Fruit fly (Drosophila melanogaster) whole organism, larva: ENCODE results near the gene CG17362.

Source experiments
- noc ChIP-seq: fragments of 200-800 bp; sonication (Bioruptor generic); optimal IDR thresholded peaks from 3 replicates; lab custom pipeline; 2019; ENCODE audit warnings: missing biosample characterization, mild to moderate bottlenecking, missing genetic modification characterization, moderate library complexity

The CG17362 gene

DNA sequence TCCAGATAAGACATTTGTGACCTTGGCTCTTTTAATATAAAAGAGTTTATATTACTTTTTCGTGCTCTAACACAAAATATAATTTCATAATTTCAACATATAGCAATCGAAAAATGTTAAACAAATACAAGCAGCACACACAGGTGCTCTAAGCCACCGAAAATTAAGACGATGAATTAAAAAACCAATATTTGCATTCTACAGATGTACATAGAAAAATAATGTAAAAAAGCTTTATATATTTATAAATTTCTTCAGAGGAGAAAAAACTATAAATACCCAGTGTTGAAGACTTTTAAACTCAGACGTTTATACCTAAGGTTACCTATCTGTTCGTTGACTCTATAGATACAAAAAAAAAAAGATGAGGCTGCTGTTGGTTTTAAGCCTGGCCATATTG, 1.2 kb downstream of the CG17362 start, which contains the start of gene CG9040:
TSS of gene CG9040 (plus strand) at position 301 of the 400 bp plus-strand sequence.
- TF ChIP-seq noc (tag; lab: Kevin White, UChicago): no peak

DNA sequence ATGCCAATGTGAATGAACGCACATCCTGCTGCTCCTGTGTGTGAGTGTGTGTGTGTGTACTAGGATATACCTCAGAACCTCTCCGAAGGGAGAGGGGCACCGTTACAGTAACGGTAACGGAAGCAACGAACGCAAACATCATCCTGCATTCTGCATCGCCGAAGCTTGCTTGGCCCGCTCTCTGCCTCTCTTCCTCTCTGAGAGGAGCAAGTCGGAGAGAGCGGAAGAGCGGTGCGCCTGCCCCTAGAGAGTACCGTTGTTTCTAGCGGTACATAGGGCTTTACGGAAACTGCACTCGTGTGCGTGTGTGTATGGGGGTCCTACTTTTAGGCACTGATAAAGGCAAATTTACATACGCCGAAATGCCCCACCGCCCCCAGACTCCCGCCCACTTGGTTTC, 4.9 kb downstream of the CG17362 start:
- TF ChIP-seq noc (tag; lab: Kevin White, UChicago): no peak

DNA sequence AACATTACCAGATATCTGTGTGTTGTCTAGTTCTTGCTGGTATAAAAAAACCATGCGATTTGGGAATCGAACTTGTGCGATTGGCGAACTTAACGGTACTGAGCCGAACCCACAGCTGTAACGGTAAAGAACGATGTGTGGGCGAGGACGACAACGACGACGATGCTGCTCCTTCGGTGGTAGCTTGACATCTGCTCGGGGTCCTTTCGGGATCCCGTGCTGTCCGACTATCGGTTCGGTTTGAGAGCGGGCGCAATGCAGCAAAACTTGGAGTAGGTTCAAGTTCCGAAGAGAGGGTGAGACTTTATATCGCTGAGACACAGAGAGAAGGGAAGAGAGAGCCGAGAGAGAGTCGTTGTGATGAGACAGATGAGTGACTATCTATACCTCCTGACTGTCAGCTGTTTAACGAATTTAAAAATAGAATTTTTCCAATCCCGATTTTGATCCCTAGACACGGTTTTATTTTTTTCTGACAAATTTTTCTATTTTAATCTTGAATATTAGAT, 6.9 kb downstream of the CG17362 start, which contains the start of gene CG17364:
TSS of gene CG17364 (minus strand) at position 168 of the 509 bp plus-strand sequence.
- TF ChIP-seq noc (tag; lab: Kevin White, UChicago): no peak

DNA sequence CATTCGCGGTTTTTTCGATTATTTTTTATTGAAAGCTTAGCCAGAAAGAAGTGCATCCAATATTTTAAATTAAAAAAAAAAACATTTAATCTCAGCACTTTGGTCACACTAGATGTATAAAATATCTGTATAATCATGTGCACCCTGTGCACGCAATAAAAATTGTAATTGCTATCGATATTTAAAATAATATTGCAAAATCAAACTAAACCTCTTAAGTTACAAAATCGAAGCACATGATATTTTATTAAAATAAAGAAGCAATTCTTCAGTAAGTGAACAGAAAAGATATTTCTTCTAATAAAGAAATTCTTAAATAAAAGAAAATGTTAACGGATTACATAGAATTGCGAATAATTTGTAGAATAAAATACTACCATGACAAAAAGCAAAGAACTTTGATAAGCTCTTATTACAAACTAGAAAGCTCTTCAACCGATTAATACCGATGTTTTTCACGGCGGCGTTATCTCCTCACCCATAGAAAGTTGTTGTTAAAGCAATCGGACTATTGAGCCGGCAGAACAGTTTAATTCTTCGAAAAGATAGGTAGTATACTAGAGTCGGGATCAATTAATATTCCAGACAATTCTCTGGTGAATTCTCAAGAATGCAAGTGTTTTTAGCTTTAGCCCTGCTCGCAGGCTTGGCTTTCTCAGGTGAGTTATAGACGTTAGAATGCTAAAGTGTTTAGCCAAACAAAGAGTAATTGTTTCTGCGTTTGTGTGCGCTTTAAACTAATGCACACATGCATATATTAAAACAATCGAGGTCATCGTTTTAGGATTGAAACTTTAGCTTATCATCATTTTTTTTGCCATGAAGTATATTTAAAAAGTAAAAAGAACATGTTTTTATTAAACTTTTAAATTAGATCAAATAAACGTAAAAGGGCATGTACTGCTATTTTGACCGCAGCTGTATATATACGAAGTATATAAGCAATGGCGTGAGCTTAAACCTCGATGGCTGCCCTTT, 7.6 kb downstream of the CG17362 start, which contains the start of gene CtsK1:
TSS of gene CtsK1 (plus strand) at position 490 of the 978 bp plus-strand sequence.
- TF ChIP-seq noc (tag; lab: Kevin White, UChicago): peak; percentile 55

DNA sequence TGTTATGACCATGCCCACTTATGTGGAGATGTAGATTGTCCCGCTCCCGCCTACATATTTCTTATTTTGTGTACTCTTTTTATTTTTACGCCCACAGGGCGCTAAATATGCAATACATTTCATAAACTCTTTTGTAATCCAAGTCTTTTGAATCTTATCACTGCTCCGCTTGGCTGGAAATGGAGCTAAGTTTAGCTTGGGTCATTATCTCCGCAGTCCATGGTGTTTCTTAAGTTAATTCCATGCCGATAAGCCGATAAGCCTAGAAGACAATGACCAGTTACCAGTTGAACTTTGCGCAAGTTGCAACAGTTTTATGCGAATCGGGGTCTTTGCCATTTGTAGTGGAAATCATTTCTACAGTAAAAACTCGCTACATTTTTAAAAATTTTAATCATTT, 10.0 kb downstream of the CG17362 start:
- no peak for TF ChIP-seq noc (tag; lab: Kevin White, UChicago)

DNA sequence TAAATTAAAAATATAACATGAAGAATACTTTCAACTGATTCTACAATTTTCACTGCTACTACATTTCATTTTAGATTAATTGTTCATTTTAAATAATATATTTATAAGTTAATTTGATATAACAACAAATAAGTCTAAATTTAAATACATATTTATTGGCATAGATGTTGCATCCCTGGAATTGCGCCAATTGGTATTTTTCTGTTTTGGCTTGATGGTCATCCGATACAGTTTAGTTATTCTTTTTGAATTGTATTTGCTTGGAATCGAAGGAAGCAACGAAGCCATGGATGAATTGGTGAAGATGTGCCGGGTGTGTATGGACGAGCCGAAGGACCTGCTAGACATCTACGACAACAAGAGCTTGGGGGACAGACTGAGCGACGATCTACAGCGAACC, 10.6 kb downstream of the CG17362 start, which contains the start of gene CG17361:
TSS of gene CG17361 (plus strand) at position 200 of the 400 bp plus-strand sequence.
- TF ChIP-seq noc (tag; lab: Kevin White, UChicago): no peak

DNA sequence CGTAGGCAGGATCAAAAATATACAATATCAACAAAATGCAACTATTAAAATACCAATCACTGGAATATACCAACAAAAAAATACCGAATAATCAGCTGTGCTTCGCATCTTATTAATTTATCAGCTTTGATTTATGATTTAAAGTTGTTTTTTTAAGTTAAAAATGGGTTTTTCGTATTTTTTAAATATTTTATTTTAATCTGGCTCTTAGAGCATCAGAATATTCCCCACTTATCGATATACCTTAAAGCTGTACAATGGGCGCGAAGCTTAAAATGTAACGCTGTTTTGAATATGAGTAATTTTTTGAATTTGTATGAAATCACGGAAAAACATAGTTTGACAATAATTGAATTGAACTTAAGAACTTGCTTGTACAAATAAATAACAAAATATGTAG, 12.8 kb downstream of the CG17362 start, which contains the start of gene CG17359:
TSS of gene CG17359 (minus strand) at position 48 of the 400 bp plus-strand sequence.
- no peak for TF ChIP-seq noc (tag; lab: Kevin White, UChicago)

DNA sequence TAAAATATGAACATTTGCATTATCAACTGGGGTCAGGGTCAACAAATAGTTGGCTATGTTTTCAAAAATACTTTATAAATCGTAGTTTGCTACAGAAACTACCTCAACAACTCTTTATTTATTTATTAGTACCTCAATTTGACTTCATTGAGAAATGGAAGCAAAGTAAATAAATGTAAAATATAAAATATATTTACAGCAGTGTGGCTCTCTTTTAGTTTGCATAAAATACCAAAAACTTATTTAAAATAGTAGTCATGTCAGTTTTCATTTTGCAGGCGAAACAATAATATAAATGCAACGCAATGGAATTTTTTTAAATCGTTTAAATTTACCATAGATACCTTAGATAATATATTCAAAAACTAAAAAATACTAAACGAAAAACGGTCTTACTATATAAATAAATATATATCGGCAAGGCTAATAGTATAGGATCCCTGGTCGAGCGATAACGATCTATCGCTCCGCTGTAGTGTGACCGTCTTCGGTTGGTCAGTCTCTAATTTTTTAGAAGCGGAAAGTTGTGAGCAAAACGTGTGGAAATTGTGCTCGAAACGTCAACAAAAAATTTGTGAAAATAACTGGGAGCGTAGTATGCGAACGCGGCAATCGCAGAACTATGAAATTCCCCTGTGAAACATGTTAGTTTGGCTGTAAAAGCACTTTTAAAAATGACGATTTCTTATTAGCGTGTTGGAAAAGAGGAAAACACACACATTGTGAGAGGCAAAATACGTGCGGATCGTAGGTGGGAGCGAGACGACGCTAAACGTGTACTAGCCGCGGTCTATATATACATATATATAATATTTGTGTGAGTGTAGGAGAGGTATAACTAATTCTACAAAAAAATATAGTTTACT, 15.5 kb downstream of the CG17362 start, which contains the start of the genes Nprl3 and upSET:
TSS of gene Nprl3 (minus strand) at position 223 of the 866 bp plus-strand sequence.
TSS of gene upSET (plus strand) at position 470 of the 866 bp plus-strand sequence.
- peak; percentile 4 for TF ChIP-seq noc (tag; lab: Kevin White, UChicago)

DNA sequence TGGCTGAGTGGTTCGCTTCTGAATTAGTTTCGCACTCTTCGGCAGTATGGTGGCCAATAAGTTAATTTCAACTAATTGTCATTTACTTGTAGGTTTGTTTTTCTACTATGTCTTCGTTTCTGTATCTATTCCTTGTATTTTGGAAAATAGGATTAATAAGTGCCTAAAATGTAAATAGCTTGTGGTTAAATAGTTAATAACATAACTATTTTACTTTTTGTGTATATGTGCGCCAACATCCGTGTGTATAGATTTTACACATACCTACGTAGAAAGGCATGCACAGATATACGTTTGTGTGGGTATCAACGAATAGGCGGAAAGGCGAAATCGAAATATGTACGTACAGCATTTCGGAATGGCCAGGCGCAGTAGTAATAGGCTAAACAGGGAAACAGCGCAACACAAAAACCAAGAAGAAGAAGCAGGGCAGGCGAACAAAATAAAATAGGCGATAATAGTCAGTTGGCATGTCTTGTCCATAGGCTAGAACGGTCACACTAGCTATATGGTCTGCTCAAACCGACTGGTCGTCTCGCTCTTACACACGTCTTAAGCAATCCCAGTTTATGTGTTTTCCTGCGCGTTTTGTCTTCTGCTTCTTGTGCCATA, 16.2 kb downstream of the CG17362 start:
- no peak for TF ChIP-seq noc (tag; lab: Kevin White, UChicago)

DNA sequence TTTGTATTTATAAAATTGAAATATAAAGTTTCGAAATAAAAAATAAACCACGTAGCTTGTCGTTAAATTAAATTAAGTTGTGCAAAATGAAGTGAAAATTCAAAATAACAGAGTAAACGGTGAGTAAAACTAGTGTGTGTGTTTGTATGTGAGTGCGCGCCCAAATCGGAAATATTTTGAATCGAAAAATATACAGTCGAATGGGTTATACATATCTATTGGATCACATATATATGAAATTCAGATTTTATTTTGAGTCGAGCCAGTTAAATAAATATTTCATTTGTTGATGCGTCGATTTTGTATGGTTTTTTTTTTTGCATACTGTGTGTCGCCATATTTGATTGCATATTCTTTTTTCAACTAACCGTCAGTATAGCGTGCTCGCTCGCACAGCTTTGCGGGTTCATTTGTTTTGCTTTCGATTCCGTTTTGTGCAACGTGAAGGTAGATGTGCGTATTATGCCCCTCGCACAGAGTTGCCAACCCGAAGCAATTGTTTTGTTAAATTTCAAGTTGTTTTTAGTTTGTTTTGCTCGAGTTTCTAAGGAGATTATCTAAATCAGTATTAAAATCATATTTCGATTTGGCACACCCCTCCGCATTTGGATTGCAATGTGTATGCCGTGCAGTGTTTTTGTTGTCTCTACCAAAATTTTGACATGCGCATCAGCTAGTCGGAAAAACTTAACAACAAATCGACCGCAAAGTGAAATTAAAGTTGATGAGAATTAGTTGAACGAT, 17.0 kb downstream of the CG17362 start:
- peak; percentile 23 for TF ChIP-seq noc (tag; lab: Kevin White, UChicago)

DNA sequence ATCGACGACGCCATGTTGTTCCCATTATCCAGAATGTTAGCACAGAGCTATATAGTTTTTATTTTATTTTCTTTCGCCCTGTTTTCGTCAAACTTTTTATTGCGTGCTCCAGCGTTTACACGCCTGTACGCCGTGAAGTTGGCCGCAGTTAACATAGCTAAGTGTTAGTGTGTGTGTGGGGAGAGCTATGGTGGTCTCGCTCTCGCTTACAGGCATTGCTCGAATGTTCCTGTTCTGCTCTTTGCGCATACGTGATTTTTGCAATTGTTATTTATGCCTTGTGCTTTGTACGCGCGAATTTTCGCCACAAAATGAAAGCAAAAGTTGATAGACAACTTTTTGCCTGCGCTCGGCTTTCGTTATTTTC, 17.6 kb downstream of the CG17362 start:
- no peak for TF ChIP-seq noc (tag; lab: Kevin White, UChicago)

DNA sequence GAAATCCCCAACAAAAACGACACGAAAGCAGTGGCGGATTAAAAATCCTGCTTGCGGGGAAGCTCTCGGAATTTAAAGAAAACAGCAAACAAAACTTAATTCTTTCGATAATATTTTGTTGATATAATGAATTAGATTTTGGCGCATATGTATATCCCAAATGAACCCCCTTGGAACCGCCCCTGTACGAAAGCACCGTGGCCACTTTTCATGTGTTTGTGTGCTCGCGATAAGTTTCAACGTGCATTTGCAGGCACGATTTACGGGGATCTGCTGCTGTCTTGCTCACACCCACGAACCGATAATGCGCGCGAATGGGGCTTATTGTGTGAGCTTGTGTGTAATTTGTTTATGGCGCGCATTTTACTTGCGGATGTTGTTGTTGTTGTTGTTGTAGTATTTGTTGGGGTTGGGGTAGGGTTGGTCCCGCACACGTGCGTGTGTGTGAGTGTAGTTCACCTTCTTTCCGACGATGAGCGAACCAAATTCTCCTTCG, 18.6 kb downstream of the CG17362 start:
- TF ChIP-seq noc (tag; lab: Kevin White, UChicago): peak; percentile 96

DNA sequence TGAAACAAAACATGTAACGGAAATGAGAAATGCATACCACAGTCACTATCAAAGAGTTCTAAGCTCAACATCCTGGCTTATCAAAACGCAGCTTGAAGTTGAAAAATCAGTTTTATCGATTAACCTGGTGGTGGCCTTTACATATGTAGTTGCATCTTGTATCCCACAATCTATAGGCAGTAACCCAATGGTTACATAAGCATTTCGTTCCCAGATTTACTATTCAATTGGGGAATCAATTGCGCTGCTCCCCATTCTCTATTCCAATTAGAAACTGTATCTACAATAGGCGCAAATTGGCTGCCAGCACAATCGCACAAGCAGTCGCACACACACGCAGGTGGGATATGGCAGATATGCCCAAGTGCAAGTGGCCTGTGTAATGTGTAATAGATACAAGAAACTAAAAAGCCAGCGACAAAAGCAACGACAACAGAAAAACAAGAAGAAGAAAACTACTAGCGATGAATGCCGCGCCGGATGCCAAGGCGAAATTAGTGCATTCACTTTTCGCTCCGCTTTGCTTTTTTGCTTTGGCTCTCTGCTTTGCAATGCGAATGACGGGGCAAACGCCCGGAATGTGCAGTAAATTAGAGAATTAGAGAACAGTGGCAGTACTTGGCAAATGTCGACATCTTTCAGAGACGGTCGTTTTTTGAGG, 19.3 kb downstream of the CG17362 start:
- TF ChIP-seq noc (tag; lab: Kevin White, UChicago): no peak
